Worm (Caenorhabditis elegans) whole organism, L3 larva: Measurements from ENCODE around the gene ZC204.6.
"Not testable (repeated sequence)": the region's sequence is repeated elsewhere in the genome, so short reads cannot be mapped to it uniquely, and the experiment has no call there.

Experiments
- R02D3.7 ChIP-seq: fragments of 150-350 bp; optimal IDR thresholded peaks from 2 replicates; lab custom pipeline; 2014; ENCODE audit warnings: missing biosample characterization, missing genetic modification characterization
- ZK546.5 ChIP-seq: sonication (generic microtip); optimal IDR thresholded peaks from 2 replicates; lab custom pipeline; 2017; ENCODE audit warnings: missing biosample characterization, missing genetic modification characterization
- aly-2 ChIP-seq: fragments of 150-350 bp; optimal IDR thresholded peaks from 2 replicates; lab custom pipeline; 2014; ENCODE audit warnings: missing biosample characterization, missing genetic modification characterization
- ceh-16 ChIP-seq: sonication (generic microtip); optimal IDR thresholded peaks from 2 replicates; lab custom pipeline; 2017; ENCODE audit warnings: missing biosample characterization, missing genetic modification characterization
- daf-12 ChIP-seq: fragments of 150-350 bp; optimal IDR thresholded peaks from 2 replicates; lab custom pipeline; 2014; ENCODE audit warnings: missing biosample characterization, missing genetic modification reagents, missing genetic modification characterization
- egl-5 ChIP-seq: fragments of 150-350 bp; optimal IDR thresholded peaks from 2 replicates; lab custom pipeline; 2017; ENCODE audit warnings: missing biosample characterization, missing genetic modification reagents, missing genetic modification characterization, inconsistent platforms
- elt-1 ChIP-seq: fragments of 150-350 bp; optimal IDR thresholded peaks from 2 replicates; lab custom pipeline; 2014; ENCODE audit warnings: missing biosample characterization, missing genetic modification characterization
- elt-2 ChIP-seq: sonication (generic microtip); optimal IDR thresholded peaks from 2 replicates; lab custom pipeline; 2016; ENCODE audit warnings: missing genetic modification reagents, mild to moderate bottlenecking, missing genetic modification characterization, missing compliant biosample characterization
- elt-3 ChIP-seq, 3 experiments: fragments of 150-350 bp in 1 of 3; sonication (generic microtip) in 2 of 3; optimal IDR thresholded peaks; 2 replicates in 2 of 3; 4 replicates in 1 of 3; lab custom pipeline; 2014 to 2017; ENCODE audit warnings: missing biosample characterization in 3 of 3, missing genetic modification characterization in 3 of 3
- eor-1 ChIP-seq, 2 experiments: fragments of 150-350 bp; optimal IDR thresholded peaks; 2 replicates each; lab custom pipeline; 2014 to 2018; ENCODE audit warnings: missing biosample characterization in 2 of 2, missing genetic modification characterization in 2 of 2
- hmg-11 ChIP-seq: sonication (generic microtip); optimal IDR thresholded peaks from 2 replicates; lab custom pipeline; 2016; ENCODE audit warnings: missing genetic modification characterization, missing compliant biosample characterization
- jun-1 ChIP-seq: fragments of 150-350 bp; optimal IDR thresholded peaks from 2 replicates; lab custom pipeline; 2014; ENCODE audit warnings: missing biosample characterization, missing genetic modification reagents, missing genetic modification characterization
- lin-15B ChIP-seq: fragments of 150-350 bp; optimal IDR thresholded peaks from 2 replicates; lab custom pipeline; 2014; ENCODE audit warnings: missing biosample characterization, missing genetic modification characterization
- lsy-12 ChIP-seq: sonication (generic microtip); optimal IDR thresholded peaks from 2 replicates; lab custom pipeline; 2016; ENCODE audit warnings: mild to moderate bottlenecking, missing genetic modification characterization, missing compliant biosample characterization
- mdl-1 ChIP-seq: fragments of 150-350 bp; optimal IDR thresholded peaks from 2 replicates; lab custom pipeline; 2014; ENCODE audit warnings: missing biosample characterization, missing genetic modification characterization
- mml-1 ChIP-seq: fragments of 150-350 bp; sonication (generic microtip); optimal IDR thresholded peaks from 3 replicates; lab custom pipeline; 2014; ENCODE audit warnings: missing biosample characterization, missing genetic modification characterization
- nfya-1 ChIP-seq: sonication (generic microtip); optimal IDR thresholded peaks from 2 replicates; lab custom pipeline; 2017; ENCODE audit warnings: missing genetic modification characterization, mild to moderate bottlenecking, missing compliant biosample characterization, antibody characterized with exemption, moderate library complexity; ENCODE audit not compliant: insufficient read depth
- nhr-11 ChIP-seq: fragments of 150-350 bp; optimal IDR thresholded peaks from 2 replicates; lab custom pipeline; 2014; ENCODE audit warnings: missing biosample characterization, missing genetic modification characterization
- nhr-23 ChIP-seq: fragments of 150-350 bp; optimal IDR thresholded peaks from 2 replicates; lab custom pipeline; 2014; ENCODE audit warnings: missing biosample characterization, missing genetic modification reagents, missing genetic modification characterization
- nhr-237 ChIP-seq: fragments of 150-350 bp; optimal IDR thresholded peaks from 2 replicates; lab custom pipeline; 2014; ENCODE audit warnings: missing biosample characterization, missing genetic modification characterization
- nhr-25 ChIP-seq: sonication (generic microtip); optimal IDR thresholded peaks from 2 replicates; lab custom pipeline; 2017; ENCODE audit warnings: missing biosample characterization, missing genetic modification characterization
- nhr-28 ChIP-seq: fragments of 150-350 bp; optimal IDR thresholded peaks from 2 replicates; lab custom pipeline; 2014; ENCODE audit warnings: missing biosample characterization, missing genetic modification characterization
- nhr-43 ChIP-seq: sonication (generic microtip); optimal IDR thresholded peaks from 2 replicates; lab custom pipeline; 2016; ENCODE audit warnings: mild to moderate bottlenecking, missing genetic modification characterization, missing compliant biosample characterization; ENCODE audit not compliant: poor library complexity, severe bottlenecking
- nhr-76 ChIP-seq: fragments of 150-350 bp; sonication (generic microtip); optimal IDR thresholded peaks from 5 replicates; lab custom pipeline; 2014; ENCODE audit warnings: missing biosample characterization, missing genetic modification characterization
- pqm-1 ChIP-seq: fragments of 150-350 bp; optimal IDR thresholded peaks from 2 replicates; lab custom pipeline; 2017; ENCODE audit warnings: missing biosample characterization, missing genetic modification characterization, inconsistent platforms
- skn-1 ChIP-seq: fragments of 150-350 bp; optimal IDR thresholded peaks from 2 replicates; lab custom pipeline; 2014; ENCODE audit warnings: missing biosample characterization, missing genetic modification characterization
- snpc-4 ChIP-seq: fragments of 150-350 bp; optimal IDR thresholded peaks from 2 replicates; lab custom pipeline; 2014; ENCODE audit warnings: missing biosample characterization, missing genetic modification characterization
- unc-62 ChIP-seq: fragments of 150-350 bp; sonication (generic microtip); optimal IDR thresholded peaks from 4 replicates; lab custom pipeline; 2014; ENCODE audit warnings: missing biosample characterization, missing genetic modification reagents, missing genetic modification characterization
- ztf-11 ChIP-seq: fragments of 150-350 bp; optimal IDR thresholded peaks from 2 replicates; lab custom pipeline; 2014; ENCODE audit warnings: missing biosample characterization, missing genetic modification characterization

The ZC204.6 gene

ce11 chrII:1635969-1636368 lies 8.7 kb downstream of the ZC204.6 start:
- TF ChIP-seq R02D3.7 (no peak), nhr-23 (tag; lab: Kevin White, UChicago) (no peak), nhr-11 (tag; lab: Kevin White, UChicago) (no peak), nhr-237 (tag; lab: Kevin White, UChicago) (no peak), nfya-1 (tag; lab: Kevin White, UChicago) (no peak), mdl-1 (tag; lab: Kevin White, UChicago) (no peak), lsy-12 (tag; lab: Kevin White, UChicago) (no peak), mml-1 (tag; lab: Kevin White, UChicago) (no peak), jun-1 (tag; lab: Kevin White, UChicago) (no peak), nhr-76 (tag; lab: Kevin White, UChicago) (no peak), daf-12 (tag; lab: Kevin White, UChicago) (no peak), elt-2 (peak; percentile 70), lin-15B (tag; lab: Kevin White, UChicago) (no peak), pqm-1 (tag; lab: Kevin White, UChicago) (peak; percentile 47), ZK546.5 (no peak), nhr-28 (tag; lab: Kevin White, UChicago) (no peak), elt-3 (tag; optimal IDR thresholded peaks at IDR 0.05; lab: Kevin White, UChicago) (no peak)

ce11 chrII:1633490-1633889 lies 11.1 kb downstream of the ZC204.6 start, which contains the start of gene C08E3.1:
Gene C08E3.1 (plus strand): TSS chrII:1633790.
- TF ChIP-seq hmg-11, pqm-1, nhr-25 (tag; lab: Kevin White, UChicago): not testable (repeated sequence)

- not testable (repeated sequence) for TF ChIP-seq mdl-1, ztf-11, snpc-4 (tag; lab: Kevin White, UChicago)
- TF ChIP-seq, all 47 proteins: peak for 0; not testable (repeated sequence) for 47
Measured at ce11 chrII:1632216-1632615, 12.4 kb downstream of the ZC204.6 start, which contains the start of gene C08E3.13. Gene C08E3.13 (minus strand): TSS chrII:1632316.

ce11 chrII:1627783-1628182 lies 16.8 kb downstream of the ZC204.6 start, which contains the start of gene C08E3.15:
Gene C08E3.15 (minus strand): TSS chrII:1627883.
- not testable (repeated sequence) for TF ChIP-seq elt-1 (tag; lab: Kevin White, UChicago); unc-62; mml-1 (tag; lab: Kevin White, UChicago)

- TF ChIP-seq lsy-12 (tag; lab: Kevin White, UChicago) (no peak), nhr-11 (tag; lab: Kevin White, UChicago) (no peak), ceh-16 (tag; lab: Kevin White, UChicago) (no peak)
Measured at ce11 chrII:1625666-1626065, 19.0 kb downstream of the ZC204.6 start, which contains the start of gene C08E3.14. Gene C08E3.14 (plus strand): TSS chrII:1625966.

ce11 chrII:1624572-1624971 lies 20.1 kb downstream of the ZC204.6 start, which contains the start of gene fbxa-160:
Gene fbxa-160 (minus strand): TSS chrII:1624672.
- no peak for TF ChIP-seq eor-1 (tag; optimal IDR thresholded peaks at IDR 0.05; lab: Kevin White, UChicago)
- no peak for TF ChIP-seq nhr-11 (tag; lab: Kevin White, UChicago)
- no peak for TF ChIP-seq R02D3.7
- no peak for TF ChIP-seq elt-2
- no peak for TF ChIP-seq skn-1
- no peak for TF ChIP-seq mdl-1 (tag; lab: Kevin White, UChicago)
- TF ChIP-seq nfya-1 (tag; lab: Kevin White, UChicago), result no peak
- no peak for TF ChIP-seq unc-62
- TF ChIP-seq aly-2, result no peak
- TF ChIP-seq nhr-43, result no peak
- no peak for TF ChIP-seq nhr-76 (tag; lab: Kevin White, UChicago)
- no peak for TF ChIP-seq egl-5
- no peak for TF ChIP-seq jun-1 (tag; lab: Kevin White, UChicago)
- no peak for TF ChIP-seq ZK546.5
- TF ChIP-seq, all 47 proteins: peak for 0
